Fruit fly (Drosophila melanogaster) whole organism, embryonic: ENCODE data around the gene CG6689.

Source experiments
- CG10462 ChIP-seq: fragments of 200-800 bp; sonication (Bioruptor generic); optimal IDR thresholded peaks from 2 replicates; lab custom pipeline; 2016; ENCODE audit warnings: missing biosample characterization, missing genetic modification characterization
- CG10959 ChIP-seq: fragments of 200-800 bp; sonication (Bioruptor generic); IDR thresholded peaks from 2 replicates; pipeline ENCODE4 v1.3.6; 2022; ENCODE audit warnings: missing biosample characterization, missing genetic modification characterization
- CG11456 ChIP-seq: fragments of 200-800 bp; sonication (Bioruptor generic); IDR thresholded peaks from 3 replicates; pipeline ENCODE4 v1.3.6; 2022; ENCODE audit warnings: missing biosample characterization, missing genetic modification characterization
- CG11723 ChIP-seq: fragments of 200-800 bp; sonication (Bioruptor generic); optimal IDR thresholded peaks from 2 replicates; lab custom pipeline; 2017; ENCODE audit warnings: missing biosample characterization, mild to moderate bottlenecking, missing genetic modification characterization
- CG1233 ChIP-seq: fragments of 200-800 bp; sonication (Bioruptor generic); optimal IDR thresholded peaks from 4 replicates; lab custom pipeline; 2018; ENCODE audit warnings: missing biosample characterization, mild to moderate bottlenecking, missing genetic modification characterization
- CG12744 ChIP-seq: fragments of 200-800 bp; sonication (Bioruptor generic); optimal IDR thresholded peaks from 2 replicates; lab custom pipeline; 2016; ENCODE audit warnings: missing biosample characterization, missing genetic modification characterization
- CG1529 ChIP-seq: fragments of 200-800 bp; sonication (Bioruptor generic); optimal IDR thresholded peaks from 3 replicates; lab custom pipeline; 2018; ENCODE audit warnings: missing biosample characterization, missing genetic modification characterization
- CG17186 ChIP-seq: fragments of 200-800 bp; sonication (Bioruptor generic); optimal IDR thresholded peaks from 3 replicates; lab custom pipeline; 2017; ENCODE audit warnings: missing biosample characterization, missing genetic modification reagents, missing genetic modification characterization
- CG17568 ChIP-seq: fragments of 200-800 bp; sonication (Bioruptor generic); optimal IDR thresholded peaks from 2 replicates; lab custom pipeline; 2018; ENCODE audit warnings: missing biosample characterization, mild to moderate bottlenecking, missing genetic modification characterization, moderate library complexity
- CG1832 ChIP-seq: fragments of 200-800 bp; sonication (Bioruptor generic); optimal IDR thresholded peaks from 2 replicates; lab custom pipeline; 2017; ENCODE audit warnings: missing biosample characterization, mild to moderate bottlenecking, missing genetic modification characterization, inconsistent platforms
- CG2116 ChIP-seq: fragments of 200-800 bp; sonication (Bioruptor generic); optimal IDR thresholded peaks from 3 replicates; lab custom pipeline; 2018; ENCODE audit warnings: missing biosample characterization, mild to moderate bottlenecking, missing genetic modification characterization
- CG5180 ChIP-seq: fragments of 200-800 bp; sonication (Bioruptor generic); optimal IDR thresholded peaks from 3 replicates; lab custom pipeline; 2017; ENCODE audit warnings: missing biosample characterization, missing genetic modification characterization, mild to moderate bottlenecking, moderate library complexity, missing genetic modification reagents
- CG6254 ChIP-seq: fragments of 200-800 bp; sonication (Bioruptor generic); optimal IDR thresholded peaks from 3 replicates; lab custom pipeline; 2017; ENCODE audit warnings: mild to moderate bottlenecking, missing biosample characterization, missing genetic modification reagents, missing genetic modification characterization
- CG6272 ChIP-seq: fragments of 200-800 bp; sonication (Bioruptor generic); IDR thresholded peaks from 2 replicates; pipeline ENCODE4 v1.3.6; 2022; ENCODE audit warnings: missing biosample characterization, missing genetic modification characterization
- CG6765 ChIP-seq: fragments of 200-800 bp; sonication (Bioruptor generic); optimal IDR thresholded peaks from 3 replicates; lab custom pipeline; 2017; ENCODE audit warnings: missing biosample characterization, mild to moderate bottlenecking, missing genetic modification characterization
- CG6813 ChIP-seq: fragments of 200-800 bp; sonication (Bioruptor generic); optimal IDR thresholded peaks from 2 replicates; lab custom pipeline; 2017; ENCODE audit warnings: missing biosample characterization, missing genetic modification characterization, mild to moderate bottlenecking, moderate library complexity, missing genetic modification reagents
- CG8281 ChIP-seq: fragments of 200-800 bp; sonication (Bioruptor generic); optimal IDR thresholded peaks from 2 replicates; lab custom pipeline; 2018; ENCODE audit warnings: missing biosample characterization, mild to moderate bottlenecking, missing genetic modification characterization, moderate library complexity
- CG8359 ChIP-seq: fragments of 200-800 bp; sonication (Bioruptor generic); optimal IDR thresholded peaks from 2 replicates; lab custom pipeline; 2017; ENCODE audit warnings: missing biosample characterization, mild to moderate bottlenecking, missing genetic modification characterization, borderline replicate concordance
- CG8924 ChIP-seq: fragments of 200-800 bp; optimal IDR thresholded peaks from 3 replicates; lab custom pipeline; 2019; ENCODE audit warnings: missing biosample characterization, mild to moderate bottlenecking, missing genetic modification characterization, moderate library complexity
- HLH3B ChIP-seq: fragments of 200-800 bp; sonication (Bioruptor generic); IDR thresholded peaks from 2 replicates; pipeline ENCODE4 v1.3.6; 2022; ENCODE audit warnings: missing biosample characterization, missing genetic modification characterization
- Hmr ChIP-seq: fragments of 200-800 bp; sonication (Bioruptor generic); optimal IDR thresholded peaks from 3 replicates; lab custom pipeline; 2017; ENCODE audit warnings: mild to moderate bottlenecking, missing biosample characterization, missing genetic modification reagents, missing genetic modification characterization
- NfI ChIP-seq: fragments of 200-800 bp; sonication (Bioruptor generic); optimal IDR thresholded peaks from 3 replicates; lab custom pipeline; 2018; ENCODE audit warnings: missing biosample characterization, mild to moderate bottlenecking, missing genetic modification characterization, moderate library complexity
- Oli ChIP-seq: fragments of 200-800 bp; sonication (Bioruptor generic); optimal IDR thresholded peaks from 2 replicates; lab custom pipeline; 2018; ENCODE audit warnings: missing biosample characterization, mild to moderate bottlenecking, missing genetic modification characterization, moderate library complexity
- Sin3A ChIP-seq: fragments of >200 bp; optimal IDR thresholded peaks from 2 replicates; lab custom pipeline; 2018
- Trl ChIP-seq, 3 experiments: fragments of >200 bp in 2 of 3; fragments of 200-800 bp in 1 of 3; sonication (Bioruptor generic) in 1 of 3; optimal IDR thresholded peaks; 2 replicates in 1 of 3; 3 replicates in 2 of 3; lab custom pipeline; 2016 to 2017; ENCODE audit warnings: missing biosample characterization in 1 of 3, missing genetic modification characterization in 1 of 3
- abd-A ChIP-seq: fragments of 200-800 bp; sonication (Bioruptor generic); optimal IDR thresholded peaks from 3 replicates; lab custom pipeline; 2019; ENCODE audit warnings: missing biosample characterization, mild to moderate bottlenecking, missing genetic modification characterization, moderate library complexity
- bsh ChIP-seq, 2 experiments: fragments of 200-800 bp; sonication (Bioruptor generic); optimal IDR thresholded peaks; 2 replicates each; lab custom pipeline; 2017 to 2018; ENCODE audit warnings: mild to moderate bottlenecking in 2 of 2, missing biosample characterization in 2 of 2, missing genetic modification characterization in 2 of 2, moderate library complexity in 1 of 2
- cato ChIP-seq: fragments of 200-800 bp; sonication (Bioruptor generic); optimal IDR thresholded peaks from 2 replicates; lab custom pipeline; 2016; ENCODE audit warnings: missing biosample characterization, missing genetic modification characterization, borderline replicate concordance
- chm ChIP-seq: fragments of 200-800 bp; sonication (Bioruptor generic); IDR thresholded peaks from 2 replicates; pipeline ENCODE4 v1.3.6; 2022; ENCODE audit warnings: missing biosample characterization, missing genetic modification characterization
- crp ChIP-seq, 2 experiments: fragments of 200-800 bp; sonication (Bioruptor generic); optimal IDR thresholded peaks; 2 replicates in 1 of 2; 3 replicates in 1 of 2; lab custom pipeline; 2017; ENCODE audit warnings: missing biosample characterization in 2 of 2, missing genetic modification characterization in 2 of 2, mild to moderate bottlenecking in 1 of 2, moderate library complexity in 1 of 2
- dpn ChIP-seq, 2 experiments: fragments of 200-800 bp; sonication (Bioruptor generic); optimal IDR thresholded peaks; 3 replicates each; lab custom pipeline; 2016; ENCODE audit warnings: missing biosample characterization in 2 of 2, missing genetic modification characterization in 2 of 2
- en ChIP-seq: fragments of 200-800 bp; sonication (Bioruptor generic); optimal IDR thresholded peaks from 2 replicates; lab custom pipeline; 2016; ENCODE audit warnings: missing biosample characterization, missing genetic modification characterization
- ewg ChIP-seq: fragments of 200-800 bp; sonication (Bioruptor generic); optimal IDR thresholded peaks from 3 replicates; lab custom pipeline; 2017; ENCODE audit warnings: mild to moderate bottlenecking, missing biosample characterization, missing genetic modification reagents, missing genetic modification characterization
- fd3F ChIP-seq: fragments of 200-800 bp; sonication (Bioruptor generic); optimal IDR thresholded peaks from 2 replicates; lab custom pipeline; 2018; ENCODE audit warnings: missing biosample characterization, mild to moderate bottlenecking, missing genetic modification characterization, moderate library complexity
- ftz-f1 ChIP-seq: fragments of 200-800 bp; sonication (Bioruptor generic); optimal IDR thresholded peaks from 2 replicates; lab custom pipeline; 2016; ENCODE audit warnings: missing biosample characterization, missing genetic modification characterization
- inv ChIP-seq: fragments of 200-800 bp; sonication (Bioruptor generic); IDR thresholded peaks from 2 replicates; pipeline ENCODE4 v1.3.6; 2022; ENCODE audit warnings: missing biosample characterization, missing genetic modification characterization; ENCODE audit not compliant: partially characterized antibody
- kah ChIP-seq: fragments of 200-800 bp; sonication (Bioruptor generic); optimal IDR thresholded peaks from 2 replicates; lab custom pipeline; 2018; ENCODE audit warnings: missing biosample characterization, mild to moderate bottlenecking, missing genetic modification characterization
- klu ChIP-seq: fragments of 200-800 bp; sonication (Bioruptor generic); IDR thresholded peaks from 2 replicates; pipeline ENCODE4 v1.3.6; 2022; ENCODE audit warnings: missing biosample characterization, missing genetic modification characterization
- kni ChIP-seq: fragments of 200-800 bp; sonication (Bioruptor generic); optimal IDR thresholded peaks from 3 replicates; lab custom pipeline; 2017; ENCODE audit warnings: mild to moderate bottlenecking, missing biosample characterization, missing genetic modification reagents, missing genetic modification characterization
- lmd ChIP-seq: fragments of 200-800 bp; sonication (Bioruptor generic); IDR thresholded peaks from 2 replicates; pipeline ENCODE4 v1.3.6; 2022; ENCODE audit warnings: missing biosample characterization, missing genetic modification characterization
- lov ChIP-seq, 2 experiments: fragments of 200-800 bp in 1 of 2; fragments of >200 bp in 1 of 2; sonication (Bioruptor generic) in 1 of 2; IDR thresholded peaks in 1 of 2; optimal IDR thresholded peaks in 1 of 2; 2 replicates in 1 of 2; 3 replicates in 1 of 2; pipeline versions ENCODE4 v1.3.6 to Lab custom; 2017 to 2022; ENCODE audit warnings: missing biosample characterization in 1 of 2, missing genetic modification characterization in 1 of 2
- otp ChIP-seq: fragments of 200-800 bp; sonication (Bioruptor generic); IDR thresholded peaks from 3 replicates; pipeline ENCODE4, ENCODE4 v1.3.6; 2022; ENCODE audit warnings: missing biosample characterization, missing genetic modification characterization
- pnt ChIP-seq: fragments of 200-800 bp; sonication (Bioruptor generic); optimal IDR thresholded peaks from 3 replicates; lab custom pipeline; 2016; ENCODE audit warnings: missing biosample characterization, missing genetic modification characterization
- sc ChIP-seq, 3 experiments: fragments of >200 bp in 2 of 3; fragments of 200-800 bp in 1 of 3; sonication (Bioruptor generic) in 1 of 3; optimal IDR thresholded peaks; 2 replicates in 2 of 3; 3 replicates in 1 of 3; lab custom pipeline; 2017; ENCODE audit warnings: mild to moderate bottlenecking in 1 of 3, missing biosample characterization in 1 of 3, missing genetic modification characterization in 1 of 3, missing genetic modification reagents in 1 of 3
- scrt ChIP-seq: fragments of 200-800 bp; sonication (Bioruptor generic); optimal IDR thresholded peaks from 2 replicates; lab custom pipeline; 2018; ENCODE audit warnings: missing biosample characterization, mild to moderate bottlenecking, missing genetic modification characterization, moderate library complexity
- shn ChIP-seq: fragments of 200-800 bp; sonication (Bioruptor generic); optimal IDR thresholded peaks from 3 replicates; lab custom pipeline; 2016; ENCODE audit warnings: missing biosample characterization, missing genetic modification characterization
- sim ChIP-seq: fragments of 200-800 bp; sonication (Bioruptor generic); IDR thresholded peaks from 2 replicates; pipeline ENCODE4 v1.3.6; 2022; ENCODE audit warnings: missing biosample characterization, missing genetic modification characterization
- trem ChIP-seq: fragments of 200-800 bp; optimal IDR thresholded peaks from 3 replicates; lab custom pipeline; 2019; ENCODE audit warnings: missing biosample characterization, mild to moderate bottlenecking, missing genetic modification characterization, moderate library complexity

The CG6689 gene

DNA sequence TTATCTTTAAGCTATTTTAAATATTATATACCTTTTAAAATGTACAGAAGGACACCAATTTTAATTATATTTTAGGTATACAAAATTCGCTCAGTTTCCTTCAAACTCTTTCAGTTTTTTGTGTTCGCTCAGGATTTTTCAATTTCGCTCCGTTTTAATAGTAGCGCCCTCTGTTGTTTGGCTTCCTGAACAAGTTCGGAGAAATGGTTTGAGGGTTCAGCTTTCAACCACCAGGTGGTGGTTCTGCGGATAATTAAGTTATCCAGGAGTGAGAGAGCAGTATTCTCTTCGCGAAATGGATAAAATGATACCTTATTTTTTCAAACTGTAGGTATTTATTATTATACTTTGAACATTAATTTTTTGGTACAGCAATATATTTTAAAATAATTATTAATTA is 49.1 kb upstream of the CG6689 start (continued):
- TF ChIP-seq Oli (tag; lab: Kevin White, UChicago) (peak; percentile 66), CG1529 (peak; percentile 75), otp (peak; percentile 64), fd3F (GFP tag; lab: Kevin White, UChicago) (no peak), chm (GFP tag; lab: Robert Waterston, UW) (peak; percentile 87), kni (GFP tag; lab: Kevin White, UChicago) (no peak), sim (GFP tag; lab: Robert Waterston, UW) (peak; percentile 52; the same call in 1 of the 2 replicates), NfI (GFP tag; lab: Kevin White, UChicago) (peak; percentile 82), lmd (GFP tag; lab: Robert Waterston, UW) (peak; percentile 15; the same call in 1 of the 2 replicates), CG8924 (tag; lab: Kevin White, UChicago) (peak; percentile 21), klu (GFP tag; lab: Robert Waterston, UW) (no peak), CG6272 (no peak), HLH3B (GFP tag; lab: Robert Waterston, UW) (0 out of 2 replicates have a peak, but pooled peaks have one; percentile 32), Hmr (peak; percentile 65), cato (GFP tag; lab: Kevin White, UChicago) (peak; percentile 40), kah (GFP tag; lab: Kevin White, UChicago) (peak; percentile 73), scrt (GFP tag; lab: Kevin White, UChicago) (peak; percentile 52), CG2116 (peak; percentile 50), Sin3A (lab: Kevin White, UChicago) (no peak), CG1832 (GFP tag; lab: Kevin White, UChicago) (no peak), bsh (GFP tag; optimal IDR thresholded peaks at IDR 0.05; lab: Kevin White, UChicago) (no peak), CG11723 (GFP tag; lab: Kevin White, UChicago) (peak; percentile 68), CG11456 (GFP tag; lab: Robert Waterston, UW) (0 out of 3 replicates have a peak, but pooled peaks have one; percentile 27), CG6813 (GFP tag; lab: Kevin White, UChicago) (peak; percentile 82), trem (peak; percentile 87), lov (optimal IDR thresholded peaks at IDR 0.05; lab: Kevin White, UChicago) (no peak), lov (GFP tag; IDR thresholded peaks at IDR 0.05; lab: Robert Waterston, UW) (peak; percentile 76; the same call in 2 of the 3 replicates), Trl (optimal IDR thresholded peaks at IDR 0.05; lab: Kevin White, UChicago) (peak in 1 of 2 experiments; percentile 44), Trl (GFP tag; optimal IDR thresholded peaks at IDR 0.05; lab: Kevin White, UChicago) (peak; percentile 73), CG17186 (GFP tag; lab: Kevin White, UChicago) (peak; percentile 43), ewg (peak; percentile 65), CG6254 (GFP tag; lab: Kevin White, UChicago) (peak; percentile 85), CG8281 (tag; lab: Kevin White, UChicago) (peak; percentile 48), CG17568 (peak; percentile 74), CG5180 (peak; percentile 69), abd-A (tag; lab: Kevin White, UChicago) (no peak), CG1233 (peak; percentile 76), CG8359 (GFP tag; lab: Kevin White, UChicago) (peak; percentile 77), dpn (GFP tag; optimal IDR thresholded peaks at IDR 0.05; lab: Kevin White, UChicago) (peak; percentile 45 to 65), ftz-f1 (GFP tag; lab: Kevin White, UChicago) (no peak), en (GFP tag; lab: Kevin White, UChicago) (peak; percentile 64), crp (GFP tag; optimal IDR thresholded peaks at IDR 0.05; lab: Kevin White, UChicago) (peak in 1 of 2 experiments; percentile 3), CG10462 (GFP tag; lab: Kevin White, UChicago) (peak; percentile 42), sc (optimal IDR thresholded peaks at IDR 0.05; lab: Kevin White, UChicago) (no peak), sc (GFP tag; optimal IDR thresholded peaks at IDR 0.05; lab: Kevin White, UChicago) (peak; percentile 73), inv (GFP tag; lab: Robert Waterston, UW) (no peak), CG6765 (GFP tag; lab: Kevin White, UChicago) (peak; percentile 77), CG12744 (GFP tag; lab: Kevin White, UChicago) (peak; percentile 37), CG10959 (GFP tag; lab: Robert Waterston, UW) (peak; percentile 74), shn (GFP tag; lab: Kevin White, UChicago) (peak; percentile 64), pnt (GFP tag; lab: Kevin White, UChicago) (peak; percentile 8)
